Worm (Caenorhabditis elegans) whole organism, L2 larva: ENCODE measurements around the gene ceh-87.

Experiments
- F13H6.1 ChIP-seq: sonication (generic microtip); optimal IDR thresholded peaks from 2 replicates; lab custom pipeline; 2016; ENCODE audit warnings: missing genetic modification characterization, missing compliant biosample characterization
- R02D3.7 ChIP-seq: fragments of 150-350 bp; optimal IDR thresholded peaks from 2 replicates; lab custom pipeline; 2014; ENCODE audit warnings: missing biosample characterization, missing genetic modification characterization
- blmp-1 ChIP-seq: sonication (generic microtip); optimal IDR thresholded peaks from 2 replicates; lab custom pipeline; 2017; ENCODE audit warnings: missing genetic modification characterization, mild to moderate bottlenecking, missing compliant biosample characterization, antibody characterized with exemption, moderate library complexity; ENCODE audit not compliant: insufficient read depth
- ceh-16 ChIP-seq: fragments of 150-350 bp; optimal IDR thresholded peaks from 2 replicates; lab custom pipeline; 2014; ENCODE audit warnings: missing biosample characterization, missing genetic modification characterization
- egl-27 ChIP-seq: sonication (generic microtip); optimal IDR thresholded peaks from 3 replicates; lab custom pipeline; 2017; ENCODE audit warnings: missing biosample characterization, missing genetic modification reagents, missing genetic modification characterization
- elt-3 ChIP-seq: sonication (generic microtip); optimal IDR thresholded peaks from 2 replicates; lab custom pipeline; 2017; ENCODE audit warnings: missing biosample characterization, missing genetic modification characterization
- lin-13 ChIP-seq: fragments of 150-350 bp; optimal IDR thresholded peaks from 2 replicates; lab custom pipeline; 2014; ENCODE audit warnings: missing biosample characterization, missing genetic modification reagents, missing genetic modification characterization
- lsy-2 ChIP-seq, 2 experiments: fragments of 150-350 bp in 1 of 2; sonication (generic microtip) in 1 of 2; optimal IDR thresholded peaks; 2 replicates each; lab custom pipeline; 2014 to 2017; ENCODE audit warnings: missing biosample characterization in 2 of 2, missing genetic modification characterization in 2 of 2
- mdl-1 ChIP-seq, 2 experiments: fragments of 150-350 bp in 1 of 2; sonication (generic microtip) in 1 of 2; optimal IDR thresholded peaks; 2 replicates each; lab custom pipeline; 2017; ENCODE audit warnings: missing biosample characterization in 2 of 2, missing genetic modification characterization in 2 of 2
- nhr-11 ChIP-seq: fragments of 150-350 bp; optimal IDR thresholded peaks from 2 replicates; lab custom pipeline; 2014; ENCODE audit warnings: missing biosample characterization, missing genetic modification characterization
- nhr-237 ChIP-seq: fragments of 150-350 bp; optimal IDR thresholded peaks from 2 replicates; lab custom pipeline; 2014; ENCODE audit warnings: missing biosample characterization, missing genetic modification characterization
- nhr-25 ChIP-seq: fragments of 150-350 bp; sonication (generic microtip); optimal IDR thresholded peaks from 3 replicates; lab custom pipeline; 2014; ENCODE audit warnings: missing biosample characterization, missing genetic modification characterization
- snpc-4 ChIP-seq: fragments of 150-350 bp; optimal IDR thresholded peaks from 2 replicates; lab custom pipeline; 2014; ENCODE audit warnings: missing biosample characterization, missing genetic modification characterization

ce11 chrII:2659364-2659763, 24.7 kb downstream of the ceh-87 start, which contains the start of gene gcy-21:
- no peak for TF ChIP-seq nhr-11 (tag; lab: Kevin White, UChicago)
- TF ChIP-seq mdl-1 (tag; optimal IDR thresholded peaks at IDR 0.05; lab: Kevin White, UChicago), result no peak
- no peak for TF ChIP-seq lin-13 (GFP tag; lab: Kevin White, UChicago)
- no peak for TF ChIP-seq egl-27 (tag; lab: Kevin White, UChicago)
- TF ChIP-seq lsy-2 (tag; optimal IDR thresholded peaks at IDR 0.05; lab: Kevin White, UChicago), result no peak
- no peak for TF ChIP-seq elt-3 (tag; lab: Kevin White, UChicago)
- TF ChIP-seq blmp-1, result no peak
- no peak for TF ChIP-seq nhr-25
- no peak for TF ChIP-seq snpc-4 (tag; lab: Kevin White, UChicago)
- TF ChIP-seq nhr-237 (tag; lab: Kevin White, UChicago), result no peak
- no peak for TF ChIP-seq R02D3.7
- no peak for TF ChIP-seq ceh-16 (tag; lab: Kevin White, UChicago)
- no peak for TF ChIP-seq F13H6.1 (tag; lab: Kevin White, UChicago)
